Fruit fly (Drosophila melanogaster) whole organism, embryonic: ENCODE measurements around the gene CG18281.

Experiments used
- Aef1 ChIP-seq: fragments of 200-800 bp; sonication (Bioruptor generic); IDR thresholded peaks from 3 replicates; pipeline ENCODE4 v1.3.6; 2022; ENCODE audit warnings: missing biosample characterization, missing genetic modification characterization
- Atf3 ChIP-seq: fragments of 200-800 bp; sonication (Bioruptor generic); optimal IDR thresholded peaks from 3 replicates; lab custom pipeline; 2016; ENCODE audit warnings: missing biosample characterization, missing genetic modification characterization
- Bgb ChIP-seq: fragments of 200-800 bp; sonication (Bioruptor generic); IDR thresholded peaks from 2 replicates; pipeline ENCODE4 v1.3.6; 2022; ENCODE audit warnings: missing biosample characterization, missing genetic modification characterization; ENCODE audit not compliant: partially characterized antibody
- Blimp-1 ChIP-seq: fragments of 200-800 bp; sonication (Bioruptor generic); optimal IDR thresholded peaks from 3 replicates; lab custom pipeline; 2018; ENCODE audit warnings: missing biosample characterization, missing genetic modification characterization, mild to moderate bottlenecking, moderate library complexity, missing genetic modification reagents
- BtbVII ChIP-seq: fragments of 200-800 bp; sonication (Bioruptor generic); optimal IDR thresholded peaks from 3 replicates; lab custom pipeline; 2017; ENCODE audit warnings: missing biosample characterization, mild to moderate bottlenecking, missing genetic modification characterization
- CG11398 ChIP-seq: fragments of 200-800 bp; sonication (Bioruptor generic); optimal IDR thresholded peaks from 2 replicates; lab custom pipeline; 2016; ENCODE audit warnings: missing biosample characterization, missing genetic modification characterization
- CG12942 ChIP-seq: fragments of 200-800 bp; sonication (Bioruptor generic); optimal IDR thresholded peaks from 3 replicates; lab custom pipeline; 2016; ENCODE audit warnings: missing biosample characterization, missing genetic modification characterization
- CG13775 ChIP-seq: fragments of 200-800 bp; sonication (Bioruptor generic); optimal IDR thresholded peaks from 3 replicates; lab custom pipeline; 2017; ENCODE audit warnings: missing biosample characterization, mild to moderate bottlenecking, missing genetic modification characterization
- CG15696 ChIP-seq: fragments of 200-800 bp; sonication (Bioruptor generic); optimal IDR thresholded peaks from 2 replicates; lab custom pipeline; 2019; ENCODE audit warnings: missing biosample characterization, mild to moderate bottlenecking, missing genetic modification characterization, moderate library complexity
- CG1832 ChIP-seq: fragments of 200-800 bp; sonication (Bioruptor generic); optimal IDR thresholded peaks from 2 replicates; lab custom pipeline; 2017; ENCODE audit warnings: missing biosample characterization, mild to moderate bottlenecking, missing genetic modification characterization, inconsistent platforms
- CG3065 ChIP-seq: fragments of 200-800 bp; sonication (Bioruptor generic); optimal IDR thresholded peaks from 2 replicates; lab custom pipeline; 2016; ENCODE audit warnings: missing biosample characterization, missing genetic modification characterization
- CG31224 ChIP-seq: fragments of 200-800 bp; sonication (Bioruptor generic); IDR thresholded peaks from 2 replicates; pipeline ENCODE4 v1.3.6; 2022; ENCODE audit warnings: missing biosample characterization, missing genetic modification characterization
- CG31441 ChIP-seq: fragments of 200-800 bp; sonication (Bioruptor generic); IDR thresholded peaks from 2 replicates; pipeline ENCODE4 v1.3.6; 2022; ENCODE audit warnings: missing biosample characterization, missing genetic modification characterization
- CG42726 ChIP-seq: fragments of 200-800 bp; sonication (Bioruptor generic); IDR thresholded peaks from 2 replicates; pipeline ENCODE4 v1.3.6; 2022; ENCODE audit warnings: missing biosample characterization, missing genetic modification characterization; ENCODE audit not compliant: partially characterized antibody
- CG43689 ChIP-seq: fragments of 200-800 bp; sonication (Bioruptor generic); IDR thresholded peaks from 2 replicates; pipeline ENCODE4 v1.3.6; 2022; ENCODE audit warnings: missing biosample characterization, missing genetic modification characterization
- CG4707 ChIP-seq: fragments of 200-800 bp; sonication (Bioruptor generic); optimal IDR thresholded peaks from 2 replicates; lab custom pipeline; 2018; ENCODE audit warnings: missing biosample characterization, mild to moderate bottlenecking, missing genetic modification characterization, moderate library complexity
- CG6683 ChIP-seq: fragments of 200-800 bp; sonication (Bioruptor generic); optimal IDR thresholded peaks from 2 replicates; lab custom pipeline; 2017; ENCODE audit warnings: missing biosample characterization, mild to moderate bottlenecking, missing genetic modification characterization, missing genetic modification reagents
- CG7745 ChIP-seq: fragments of 200-800 bp; sonication (Bioruptor generic); optimal IDR thresholded peaks from 2 replicates; lab custom pipeline; 2018; ENCODE audit warnings: missing biosample characterization, mild to moderate bottlenecking, missing genetic modification characterization, moderate library complexity
- CG7963 ChIP-seq: fragments of 200-800 bp; sonication (Bioruptor generic); IDR thresholded peaks from 3 replicates; pipeline ENCODE4 v1.3.6; 2022; ENCODE audit warnings: missing biosample characterization, missing genetic modification characterization; ENCODE audit not compliant: partially characterized antibody
- CG9727 ChIP-seq: fragments of 200-800 bp; sonication (Bioruptor generic); optimal IDR thresholded peaks from 3 replicates; lab custom pipeline; 2017; ENCODE audit warnings: missing biosample characterization, mild to moderate bottlenecking, missing genetic modification characterization
- Dip2 ChIP-seq: fragments of 200-800 bp; sonication (Bioruptor generic); IDR thresholded peaks from 2 replicates; pipeline ENCODE4 v1.3.6; 2022; ENCODE audit warnings: missing biosample characterization, missing genetic modification characterization
- Dip3 ChIP-seq: fragments of 200-800 bp; sonication (Bioruptor generic); optimal IDR thresholded peaks from 3 replicates; lab custom pipeline; 2016; ENCODE audit warnings: missing biosample characterization, missing genetic modification characterization
- Dref ChIP-seq: fragments of 200-800 bp; sonication (Bioruptor generic); IDR thresholded peaks from 2 replicates; pipeline ENCODE4 v1.3.6; 2022; ENCODE audit warnings: missing biosample characterization, missing genetic modification characterization
- Fer2 ChIP-seq: fragments of 200-800 bp; sonication (Bioruptor generic); optimal IDR thresholded peaks from 2 replicates; lab custom pipeline; 2018; ENCODE audit warnings: missing biosample characterization, mild to moderate bottlenecking, missing genetic modification characterization, moderate library complexity
- Gsc ChIP-seq: fragments of 200-800 bp; sonication (Bioruptor generic); IDR thresholded peaks from 2 replicates; pipeline ENCODE4 v1.3.6; 2022; ENCODE audit warnings: missing biosample characterization, missing genetic modification characterization
- H15 ChIP-seq: fragments of 200-800 bp; sonication (Bioruptor generic); IDR thresholded peaks from 3 replicates; pipeline ENCODE4 v1.3.6; 2022; ENCODE audit warnings: missing biosample characterization, missing genetic modification characterization
- Kr ChIP-seq: fragments of 200-800 bp; sonication (Bioruptor generic); optimal IDR thresholded peaks from 2 replicates; lab custom pipeline; 2017; ENCODE audit warnings: missing biosample characterization, mild to moderate bottlenecking, missing genetic modification characterization
- Side ChIP-seq: fragments of 200-800 bp; sonication (Bioruptor generic); optimal IDR thresholded peaks from 2 replicates; lab custom pipeline; 2016; ENCODE audit warnings: missing biosample characterization, missing genetic modification characterization
- Spps ChIP-seq: fragments of 200-800 bp; sonication (Bioruptor generic); optimal IDR thresholded peaks from 2 replicates; lab custom pipeline; 2018; ENCODE audit warnings: missing biosample characterization, mild to moderate bottlenecking, missing genetic modification characterization
- Tbp ChIP-seq: fragments of >200 bp; optimal IDR thresholded peaks from 2 replicates; lab custom pipeline; 2018; ENCODE audit warnings: missing biosample characterization, missing genetic modification characterization
- Vsx1 ChIP-seq: fragments of 200-800 bp; sonication (Bioruptor generic); optimal IDR thresholded peaks from 2 replicates; lab custom pipeline; 2017; ENCODE audit warnings: missing biosample characterization, mild to moderate bottlenecking, missing genetic modification characterization, missing genetic modification reagents
- Xrp1 ChIP-seq: fragments of 200-800 bp; sonication (Bioruptor generic); IDR thresholded peaks from 2 replicates; pipeline ENCODE4 v1.3.6; 2022; ENCODE audit warnings: missing biosample characterization, missing genetic modification characterization
- ap ChIP-seq: fragments of 200-800 bp; sonication (Bioruptor generic); IDR thresholded peaks from 2 replicates; pipeline ENCODE4 v1.3.6; 2022; ENCODE audit warnings: missing biosample characterization, missing genetic modification characterization
- ase ChIP-seq: fragments of 200-800 bp; sonication (Bioruptor generic); IDR thresholded peaks from 3 replicates; pipeline ENCODE4 v1.3.6; 2022; ENCODE audit warnings: missing biosample characterization, missing genetic modification characterization
- bbx ChIP-seq: fragments of 200-800 bp; sonication (Bioruptor generic); IDR thresholded peaks from 2 replicates; pipeline ENCODE4 v1.3.6; 2022; ENCODE audit warnings: missing biosample characterization, missing genetic modification characterization; ENCODE audit not compliant: partially characterized antibody
- bsh ChIP-seq, 2 experiments: fragments of 200-800 bp; sonication (Bioruptor generic); optimal IDR thresholded peaks; 2 replicates each; lab custom pipeline; 2017 to 2018; ENCODE audit warnings: mild to moderate bottlenecking in 2 of 2, missing biosample characterization in 2 of 2, missing genetic modification characterization in 2 of 2, moderate library complexity in 1 of 2
- dmrt11E ChIP-seq: fragments of 200-800 bp; sonication (Bioruptor generic); optimal IDR thresholded peaks from 3 replicates; lab custom pipeline; 2018; ENCODE audit warnings: missing biosample characterization, mild to moderate bottlenecking, missing genetic modification characterization, moderate library complexity
- ems ChIP-seq: fragments of 200-800 bp; sonication (Bioruptor generic); optimal IDR thresholded peaks from 3 replicates; lab custom pipeline; 2016; ENCODE audit warnings: missing biosample characterization, missing genetic modification characterization
- esg ChIP-seq: fragments of 200-800 bp; sonication (Bioruptor generic); conservative IDR thresholded peaks from 2 replicates; pipeline ENCODE4 v1.3.6; 2022; ENCODE audit warnings: missing biosample characterization, missing genetic modification characterization
- gce ChIP-seq: fragments of 200-800 bp; sonication (Bioruptor generic); IDR thresholded peaks from 3 replicates; pipeline ENCODE4 v1.3.6; 2022; ENCODE audit warnings: missing biosample characterization, missing genetic modification characterization
- insv ChIP-seq, 2 experiments: fragments of 200-800 bp; sonication (Bioruptor generic); optimal IDR thresholded peaks; 3 replicates each; lab custom pipeline; 2016 to 2018; ENCODE audit warnings: missing biosample characterization in 2 of 2, missing genetic modification characterization in 2 of 2
- pnt ChIP-seq: fragments of 200-800 bp; sonication (Bioruptor generic); optimal IDR thresholded peaks from 3 replicates; lab custom pipeline; 2016; ENCODE audit warnings: missing biosample characterization, missing genetic modification characterization
- psq ChIP-seq: fragments of 200-800 bp; sonication (Bioruptor generic); optimal IDR thresholded peaks from 2 replicates; lab custom pipeline; 2017; ENCODE audit warnings: missing biosample characterization, missing genetic modification characterization
- sc ChIP-seq, 3 experiments: fragments of >200 bp in 2 of 3; fragments of 200-800 bp in 1 of 3; sonication (Bioruptor generic) in 1 of 3; optimal IDR thresholded peaks; 2 replicates in 2 of 3; 3 replicates in 1 of 3; lab custom pipeline; 2017; ENCODE audit warnings: mild to moderate bottlenecking in 1 of 3, missing biosample characterization in 1 of 3, missing genetic modification characterization in 1 of 3, missing genetic modification reagents in 1 of 3
- sisA ChIP-seq: fragments of 200-800 bp; sonication (Bioruptor generic); IDR thresholded peaks from 2 replicates; pipeline ENCODE4 v1.3.6; 2022; ENCODE audit warnings: missing biosample characterization, missing genetic modification characterization
- slbo ChIP-seq: fragments of 200-800 bp; sonication (Bioruptor generic); IDR thresholded peaks from 2 replicates; pipeline ENCODE4 v1.3.6; 2022; ENCODE audit warnings: missing biosample characterization, missing genetic modification characterization
- slp2 ChIP-seq: fragments of 200-800 bp; sonication (Bioruptor generic); optimal IDR thresholded peaks from 2 replicates; lab custom pipeline; 2016; ENCODE audit warnings: missing biosample characterization, missing genetic modification characterization
- sqz ChIP-seq: fragments of 200-800 bp; sonication (Bioruptor generic); optimal IDR thresholded peaks from 3 replicates; lab custom pipeline; 2018; ENCODE audit warnings: missing biosample characterization, mild to moderate bottlenecking, missing genetic modification characterization
- vvl ChIP-seq: fragments of 200-800 bp; sonication (Bioruptor generic); IDR thresholded peaks from 2 replicates; pipeline ENCODE4 v1.3.6; 2022; ENCODE audit warnings: missing biosample characterization, missing genetic modification characterization
- wdn ChIP-seq: fragments of 200-800 bp; sonication (Bioruptor generic); IDR thresholded peaks from 2 replicates; pipeline ENCODE4 v1.3.6; 2022; ENCODE audit warnings: missing biosample characterization, missing genetic modification characterization

Gene CG18281

DNA sequence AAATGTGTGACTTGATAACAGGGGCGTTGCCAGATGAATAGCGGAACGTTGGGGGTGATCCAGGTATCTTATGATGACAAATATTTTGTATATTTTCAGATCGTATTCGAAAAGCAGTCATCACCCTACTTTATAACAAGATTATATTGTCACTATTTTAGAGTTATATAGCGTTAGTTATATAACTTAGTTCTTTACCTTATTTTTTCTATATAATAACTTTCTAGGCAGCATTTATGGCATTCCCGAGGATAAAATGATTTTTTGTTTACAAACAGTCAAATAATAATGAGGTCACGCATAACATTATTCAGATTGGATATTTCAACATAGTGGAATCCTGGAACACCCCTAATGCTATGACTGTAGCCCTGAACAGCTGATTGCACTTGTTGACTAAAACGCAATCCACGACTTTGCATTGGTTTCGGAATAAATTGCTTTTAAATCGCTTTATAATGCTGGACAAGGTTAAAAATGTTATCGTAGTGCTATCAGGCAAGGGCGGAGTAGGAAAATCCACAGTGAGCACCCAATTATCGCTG is 26.6 kb downstream of the CG18281 start, which contains the start of gene Nubp2 (continued):
- peak; percentile 92 for TF ChIP-seq Atf3 (GFP tag; lab: Kevin White, UChicago)
- peak; percentile 97 for TF ChIP-seq dmrt11E
- peak; percentile 94 for TF ChIP-seq sisA (GFP tag; lab: Robert Waterston, UW)
- peak; percentile 91 for TF ChIP-seq BtbVII (GFP tag; lab: Kevin White, UChicago)
- TF ChIP-seq CG1832 (GFP tag; lab: Kevin White, UChicago) = no peak
- TF ChIP-seq CG6683 (GFP tag; lab: Kevin White, UChicago) = peak; percentile 81
- peak; percentile 95 for TF ChIP-seq vvl
- TF ChIP-seq CG42726 = no peak
- peak; percentile 98 for TF ChIP-seq CG31441 (GFP tag; lab: Robert Waterston, UW)
- TF ChIP-seq ems (GFP tag; lab: Kevin White, UChicago) = peak; percentile 94
- peak; percentile 91 for TF ChIP-seq Aef1 (GFP tag; lab: Robert Waterston, UW)
- peak; percentile 92 for TF ChIP-seq Spps (tag; lab: Kevin White, UChicago)
- peak; percentile 93 for TF ChIP-seq slp2
- peak; percentile 66 to 92 for TF ChIP-seq bsh (GFP tag; optimal IDR thresholded peaks at IDR 0.05; lab: Kevin White, UChicago)
- no peak for TF ChIP-seq CG7745 (tag; lab: Kevin White, UChicago)
- peak; percentile 73 for TF ChIP-seq CG43689
- TF ChIP-seq CG11398 = peak; percentile 70
- TF ChIP-seq H15 (GFP tag; lab: Robert Waterston, UW) = peak; percentile 91
- no peak for TF ChIP-seq Tbp (GFP tag; lab: Kevin White, UChicago)
- peak; percentile 91 for TF ChIP-seq Blimp-1 (GFP tag; lab: Kevin White, UChicago)
- TF ChIP-seq Dref (GFP tag; lab: Robert Waterston, UW) = no peak
- no peak; the same call in 1 of the 2 replicates for TF ChIP-seq Dip2 (GFP tag; lab: Robert Waterston, UW)
- TF ChIP-seq sc (optimal IDR thresholded peaks at IDR 0.05; lab: Kevin White, UChicago) = no peak
- peak; percentile 90 for TF ChIP-seq sc (GFP tag; optimal IDR thresholded peaks at IDR 0.05; lab: Kevin White, UChicago)
- peak; percentile 90 for TF ChIP-seq sqz (GFP tag; lab: Kevin White, UChicago)
- no peak; the same call in 1 of the 2 replicates for TF ChIP-seq Gsc (GFP tag; lab: Robert Waterston, UW)
- peak; percentile 94 for TF ChIP-seq Dip3 (GFP tag; lab: Kevin White, UChicago)
- peak; percentile 87 for TF ChIP-seq Vsx1 (GFP tag; lab: Kevin White, UChicago)
- peak; percentile 96 for TF ChIP-seq slbo (GFP tag; lab: Robert Waterston, UW)
- TF ChIP-seq CG13775 (GFP tag; lab: Kevin White, UChicago) = peak; percentile 98
- TF ChIP-seq CG3065 (GFP tag; lab: Kevin White, UChicago) = peak; percentile 93
- TF ChIP-seq pnt (GFP tag; lab: Kevin White, UChicago) = peak; percentile 94
- TF ChIP-seq esg (GFP tag; lab: Robert Waterston, UW) = peak; percentile 93
- peak in 1 of 2 experiments; percentile 88 for TF ChIP-seq insv (GFP tag; optimal IDR thresholded peaks at IDR 0.05; lab: Kevin White, UChicago)
- peak; percentile 85 for TF ChIP-seq wdn (GFP tag; lab: Robert Waterston, UW)
- TF ChIP-seq gce (GFP tag; lab: Robert Waterston, UW) = peak; percentile 71; the same call in 2 of the 3 replicates
- peak; percentile 85 for TF ChIP-seq psq (GFP tag; lab: Kevin White, UChicago)
- peak; percentile 89 for TF ChIP-seq CG31224 (GFP tag; lab: Robert Waterston, UW)
- no peak for TF ChIP-seq CG7963
- peak; percentile 88 for TF ChIP-seq ase (GFP tag; lab: Robert Waterston, UW)
- no peak for TF ChIP-seq bbx (GFP tag; lab: Robert Waterston, UW)
- peak; percentile 89 for TF ChIP-seq Side (GFP tag; lab: Kevin White, UChicago)
- TF ChIP-seq ap (GFP tag; lab: Robert Waterston, UW) = peak; percentile 82
- peak; percentile 65 for TF ChIP-seq CG4707 (GFP tag; lab: Kevin White, UChicago)
- no peak for TF ChIP-seq Bgb (GFP tag; lab: Robert Waterston, UW)
- TF ChIP-seq CG9727 (GFP tag; lab: Kevin White, UChicago) = peak; percentile 96
- TF ChIP-seq Kr = peak; percentile 15
- peak; percentile 95 for TF ChIP-seq Xrp1 (GFP tag; lab: Robert Waterston, UW)
- TF ChIP-seq Fer2 (tag; lab: Kevin White, UChicago) = peak; percentile 94
- peak; percentile 96 for TF ChIP-seq CG12942 (GFP tag; lab: Kevin White, UChicago)
- peak; percentile 98 for TF ChIP-seq CG15696 (tag; lab: Kevin White, UChicago)
